Worm (Caenorhabditis elegans): ENCODE results near the gene fcd-2.
A peak's percentile ranks its signal among the peaks of the same experiment; 100 is the strongest.

The fcd-2 gene

DNA sequence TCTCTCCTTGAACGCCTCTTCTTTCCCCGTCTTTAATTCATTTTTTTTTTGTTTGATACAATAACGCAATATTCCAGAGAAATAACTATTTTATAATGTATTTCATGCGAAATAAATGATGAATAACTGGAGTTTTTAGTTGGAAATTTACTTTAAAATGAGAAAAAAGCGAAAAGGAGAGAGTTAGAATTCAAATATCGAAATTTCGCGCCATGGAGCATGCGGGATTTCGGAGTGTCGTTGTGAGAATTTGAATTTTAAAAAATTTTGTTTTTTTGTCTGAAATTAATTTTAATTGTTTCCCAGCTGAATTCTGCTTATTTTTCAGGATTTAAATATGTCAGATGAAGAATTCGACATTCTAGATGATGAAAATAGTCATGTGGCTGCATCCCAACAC, at the start of gene fcd-2:
TSS of gene fcd-2 (plus strand) at position 327 of the 400 bp plus-strand sequence.
- no peak for TF ChIP-seq ets-5 (GFP tag; IDR thresholded peaks at IDR 0.05)
- TF ChIP-seq rnt-1 (tag; optimal IDR thresholded peaks at IDR 0.05): peak; percentile 35
- TF ChIP-seq nhr-19 (GFP tag; conservative IDR thresholded peaks at IDR 0.05): no peak
- peak; percentile 0 for TF ChIP-seq dsc-1 (tag; optimal IDR thresholded peaks at IDR 0.05)
- TF ChIP-seq elt-3 (tag; optimal IDR thresholded peaks at IDR 0.05): no peak
- no peak for TF ChIP-seq C34B4.2 (tag; optimal IDR thresholded peaks at IDR 0.05)
- TF ChIP-seq mef-2 (tag; optimal IDR thresholded peaks at IDR 0.05): no peak
- no peak for TF ChIP-seq ceh-8 (GFP tag; optimal IDR thresholded peaks at IDR 0.05)
- TF ChIP-seq C04F5.9 (tag; optimal IDR thresholded peaks at IDR 0.05): no peak
- TF ChIP-seq nhr-237 (tag; optimal IDR thresholded peaks at IDR 0.05): no peak
- TF ChIP-seq hlh-17 (GFP tag; optimal IDR thresholded peaks at IDR 0.05; ENCODE audit: borderline replicate concordance): no peak
- TF ChIP-seq aha-1 (tag; optimal IDR thresholded peaks at IDR 0.05): no peak
- TF ChIP-seq blmp-1 (tag; optimal IDR thresholded peaks at IDR 0.05): peak; percentile 66
- TF ChIP-seq nhr-84 (tag; optimal IDR thresholded peaks at IDR 0.05): no peak
- TF ChIP-seq mdl-1 (tag; optimal IDR thresholded peaks at IDR 0.05): no peak
- TF ChIP-seq efl-3 (GFP tag; optimal IDR thresholded peaks at IDR 0.05): no peak
- TF ChIP-seq lir-3 (tag; optimal IDR thresholded peaks at IDR 0.05; ENCODE audit: poor library complexity): no peak
- no peak for TF ChIP-seq unc-130 (tag; optimal IDR thresholded peaks at IDR 0.05)
- no peak for TF ChIP-seq fkh-4 (tag; optimal IDR thresholded peaks at IDR 0.05; ENCODE audit: borderline replicate concordance)
- TF ChIP-seq nhr-71 (tag; optimal IDR thresholded peaks at IDR 0.05): peak; percentile 65
- peak; percentile 34 for TF ChIP-seq nhr-20 (tag; optimal IDR thresholded peaks at IDR 0.05)
- TF ChIP-seq nhr-85 (tag): peak; percentile 66
- TF ChIP-seq lsy-2 (tag; optimal IDR thresholded peaks at IDR 0.05): peak; percentile 45 to 80
- peak; percentile 65 for TF ChIP-seq C16A3.4 (tag; optimal IDR thresholded peaks at IDR 0.05)
- TF ChIP-seq unc-86 (tag; optimal IDR thresholded peaks at IDR 0.05): no peak
- TF ChIP-seq nhr-11 (tag; optimal IDR thresholded peaks at IDR 0.05): no peak
- TF ChIP-seq egl-27 (tag; optimal IDR thresholded peaks at IDR 0.05): no peak
- no peak for TF ChIP-seq unc-98 (GFP tag; IDR thresholded peaks at IDR 0.05)
- no peak for TF ChIP-seq lin-14 (GFP tag; optimal IDR thresholded peaks at IDR 0.05)
- TF ChIP-seq ceh-90 (tag; optimal IDR thresholded peaks at IDR 0.05): no peak
- TF ChIP-seq aly-2 (tag; optimal IDR thresholded peaks at IDR 0.05): peak; percentile 18
- TF ChIP-seq irx-1 (tag; optimal IDR thresholded peaks at IDR 0.05): no peak
- TF ChIP-seq isw-1 (GFP tag; IDR thresholded peaks at IDR 0.05): no peak
- no peak for TF ChIP-seq hpl-2 (GFP tag; optimal IDR thresholded peaks at IDR 0.05)
- TF ChIP-seq tbx-2 (tag; optimal IDR thresholded peaks at IDR 0.05): peak; percentile 7
- TF ChIP-seq zag-1 (tag; optimal IDR thresholded peaks at IDR 0.05): no peak
- TF ChIP-seq ama-1 (optimal IDR thresholded peaks at IDR 0.05): no peak
- no peak for TF ChIP-seq lin-39 (tag; optimal IDR thresholded peaks at IDR 0.05)
- no peak for TF ChIP-seq sptf-1 (tag; optimal IDR thresholded peaks at IDR 0.05)
- peak; percentile 6 for TF ChIP-seq fkh-8 (tag; optimal IDR thresholded peaks at IDR 0.05)
- TF ChIP-seq pag-3 (tag; optimal IDR thresholded peaks at IDR 0.05; ENCODE audit: borderline replicate concordance, insufficient read depth): no peak
- TF ChIP-seq alr-1 (tag; optimal IDR thresholded peaks at IDR 0.05; ENCODE audit: borderline replicate concordance): no peak
- peak; percentile 10 for TF ChIP-seq nhr-77 (tag; optimal IDR thresholded peaks at IDR 0.05)
- TF ChIP-seq unc-62 (GFP tag; optimal IDR thresholded peaks at IDR 0.05): no peak
- TF ChIP-seq F16B12.6 (tag; optimal IDR thresholded peaks at IDR 0.05): peak; percentile 58
- no peak for TF ChIP-seq tlp-1 (tag; optimal IDR thresholded peaks at IDR 0.05)
- TF ChIP-seq nhr-12 (tag; optimal IDR thresholded peaks at IDR 0.05): no peak
- TF ChIP-seq ces-1 (GFP tag; optimal IDR thresholded peaks at IDR 0.05): no peak
- TF ChIP-seq pax-3 (tag; optimal IDR thresholded peaks at IDR 0.05): no peak
- TF ChIP-seq skn-1 (tag; optimal IDR thresholded peaks at IDR 0.05): peak; percentile 73
- peak; percentile 8 for TF ChIP-seq snpc-4 (tag; optimal IDR thresholded peaks at IDR 0.05)
- no peak for TF ChIP-seq Y116A8C.19 (tag; optimal IDR thresholded peaks at IDR 0.05; ENCODE audit: borderline replicate concordance)
- peak; percentile 58 for TF ChIP-seq snu-23 (GFP tag; optimal IDR thresholded peaks at IDR 0.05)
- TF ChIP-seq mab-9 (GFP tag; IDR thresholded peaks at IDR 0.05): no peak
